Fruit fly (Drosophila melanogaster): ENCODE data around the gene CG9297.

DNA sequence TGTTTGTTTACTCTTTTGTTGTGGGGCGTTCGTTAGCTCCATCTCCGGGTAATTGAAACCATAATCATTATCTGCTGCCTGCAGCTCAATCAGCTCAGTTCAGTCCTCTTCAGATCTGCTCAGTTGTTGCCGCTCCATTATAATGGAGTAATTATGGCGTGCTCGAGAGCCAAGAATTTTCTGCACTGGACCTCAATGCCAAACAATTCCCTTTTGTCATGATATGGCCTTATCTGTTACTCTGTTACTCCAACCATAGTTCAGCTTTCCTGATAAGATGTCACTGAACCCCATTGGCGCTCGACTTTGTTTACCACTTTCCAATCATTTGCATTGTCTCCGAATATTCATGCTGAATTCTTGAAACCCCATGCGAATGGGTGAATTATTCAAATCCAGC, 19.5 kb downstream of the CG9297 start:
- no peak for TF ChIP-seq psq (optimal IDR thresholded peaks at IDR 0.05)
- no peak for TF ChIP-seq usp (GFP tag; optimal IDR thresholded peaks at IDR 0.05)

Data from whole organism.